3 worm cellular contexts compared by ENCODE assay signal in genomic region chrX:15599925-15600324, ce11.
TF ChIP-seq lines count a peak whose summit lies in the region.

No protein-coding gene starts in this region.

TF ChIP-seq in whole organism, L1 larva, 84 proteins besides CTCF, POLR2A, EP300 and RAD21 (continues in another document):
- TF ChIP-seq nhr-19 (GFP tag; conservative IDR thresholded peaks at IDR 0.05; lab: Robert Waterston, UW) (peak; percentile 52), nhr-85 (tag; lab: Kevin White, UChicago) (no peak), tbx-2 (tag; optimal IDR thresholded peaks at IDR 0.05; lab: Kevin White, UChicago) (no peak), ceh-82 (tag; optimal IDR thresholded peaks at IDR 0.05; lab: Kevin White, UChicago) (no peak), ama-1 (optimal IDR thresholded peaks at IDR 0.05; lab: Kevin White, UChicago) (no peak), nhr-76 (tag; optimal IDR thresholded peaks at IDR 0.05; lab: Kevin White, UChicago) (no peak), pag-3 (tag; optimal IDR thresholded peaks at IDR 0.05; lab: Kevin White, UChicago; ENCODE audit: borderline replicate concordance, insufficient read depth) (no peak), nhr-12 (tag; optimal IDR thresholded peaks at IDR 0.05; lab: Kevin White, UChicago) (no peak), lin-14 (GFP tag; optimal IDR thresholded peaks at IDR 0.05; lab: Kevin White, UChicago) (peak; percentile 60), nhr-77 (tag; optimal IDR thresholded peaks at IDR 0.05; lab: Kevin White, UChicago) (no peak), ztf-4 (tag; optimal IDR thresholded peaks at IDR 0.05; lab: Kevin White, UChicago) (no peak), Y116A8C.19 (tag; optimal IDR thresholded peaks at IDR 0.05; lab: Kevin White, UChicago; ENCODE audit: borderline replicate concordance) (no peak), fkh-4 (tag; optimal IDR thresholded peaks at IDR 0.05; lab: Kevin White, UChicago; ENCODE audit: borderline replicate concordance) (no peak), ztf-11 (tag; optimal IDR thresholded peaks at IDR 0.05; lab: Kevin White, UChicago) (no peak), unc-30 (tag; optimal IDR thresholded peaks at IDR 0.05; lab: Kevin White, UChicago) (no peak), ceh-8 (GFP tag; optimal IDR thresholded peaks at IDR 0.05; lab: Kevin White, UChicago) (no peak), fkh-8 (tag; optimal IDR thresholded peaks at IDR 0.05; lab: Kevin White, UChicago) (no peak), pax-3 (tag; optimal IDR thresholded peaks at IDR 0.05; lab: Kevin White, UChicago) (no peak), isw-1 (GFP tag; IDR thresholded peaks at IDR 0.05; lab: Robert Waterston, UW) (no peak), elt-2 (tag; optimal IDR thresholded peaks at IDR 0.05; lab: Kevin White, UChicago) (no peak), zip-4 (GFP tag; optimal IDR thresholded peaks at IDR 0.05; lab: Kevin White, UChicago) (no peak), mab-9 (GFP tag; IDR thresholded peaks at IDR 0.05; lab: Robert Waterston, UW) (no peak), tlp-1 (tag; optimal IDR thresholded peaks at IDR 0.05; lab: Kevin White, UChicago) (no peak), aha-1 (tag; optimal IDR thresholded peaks at IDR 0.05; lab: Kevin White, UChicago) (no peak), nhr-47 (tag; optimal IDR thresholded peaks at IDR 0.05; lab: Kevin White, UChicago) (no peak), jun-1 (tag; optimal IDR thresholded peaks at IDR 0.05; lab: Kevin White, UChicago) (no peak), unc-62 (GFP tag; optimal IDR thresholded peaks at IDR 0.05; lab: Kevin White, UChicago) (peak; percentile 43), unc-130 (tag; optimal IDR thresholded peaks at IDR 0.05; lab: Kevin White, UChicago) (no peak), lin-35 (GFP tag; optimal IDR thresholded peaks at IDR 0.05; lab: Kevin White, UChicago) (no peak), mdl-1 (tag; optimal IDR thresholded peaks at IDR 0.05; lab: Kevin White, UChicago) (no peak), zag-1 (tag; optimal IDR thresholded peaks at IDR 0.05; lab: Kevin White, UChicago) (no peak), lin-39 (tag; optimal IDR thresholded peaks at IDR 0.05; lab: Kevin White, UChicago) (peak; percentile 98)

TF ChIP-seq in whole organism, L2 larva, 48 proteins besides CTCF, POLR2A, EP300 and RAD21:
- TF ChIP-seq nhr-11 (tag; optimal IDR thresholded peaks at IDR 0.05; lab: Kevin White, UChicago) (no peak), lin-39 (tag; optimal IDR thresholded peaks at IDR 0.05; lab: Kevin White, UChicago) (no peak), nhr-129 (tag; optimal IDR thresholded peaks at IDR 0.05; lab: Kevin White, UChicago) (peak; percentile 56), sma-9 (GFP tag; optimal IDR thresholded peaks at IDR 0.05; lab: Kevin White, UChicago) (peak; percentile 31), sma-9 (tag; optimal IDR thresholded peaks at IDR 0.05; lab: Kevin White, UChicago) (no peak), nhr-77 (tag; optimal IDR thresholded peaks at IDR 0.05; lab: Kevin White, UChicago) (no peak)
TF ChIP-seq in whole organism, L2 larva: peak in this region for 2.

TF ChIP-seq in whole organism, L4 larva, 104 proteins besides CTCF, POLR2A, EP300 and RAD21:
- TF ChIP-seq dmd-6 (GFP tag; IDR thresholded peaks at IDR 0.05; lab: Robert Waterston, UW), result 0 out of 2 replicates have a peak, but pooled peaks have one; percentile 19
- no peak for TF ChIP-seq spr-3 (GFP tag; optimal IDR thresholded peaks at IDR 0.05; lab: Kevin White, UChicago)
- TF ChIP-seq lin-39 (tag; optimal IDR thresholded peaks at IDR 0.05; lab: Kevin White, UChicago), result no peak
- peak in 1 of 2 experiments; percentile 78 for TF ChIP-seq daf-16 (GFP tag; optimal IDR thresholded peaks at IDR 0.05; lab: Kevin White, UChicago)
- TF ChIP-seq daf-16 (tag; optimal IDR thresholded peaks at IDR 0.05; lab: Kevin White, UChicago), result no peak
- no peak for TF ChIP-seq mdl-1 (tag; optimal IDR thresholded peaks at IDR 0.05; lab: Kevin White, UChicago)
- peak in 1 of 2 experiments; percentile 70 for TF ChIP-seq unc-62 (GFP tag; optimal IDR thresholded peaks at IDR 0.05 in 1 of 2; lab: Kevin White, UChicago)
- TF ChIP-seq unc-62 (tag; optimal IDR thresholded peaks at IDR 0.05; lab: Kevin White, UChicago), result no peak

Comparison
In these comparisons a context has a peak if more than half of its experiments do, and no peak if none do; other contexts are left out.
1. Of the 29 proteins assayed by ChIP-seq in both whole organism, L4 larva and whole organism, L1 larva: peak only in whole organism, L4 larva: none; only in whole organism, L1 larva: lin-13, lin-39, lir-3 and lsy-2; in both: none; in neither: 24; mixed calls (peak in some experiments, not most) for 1.